Worm (Caenorhabditis elegans) whole organism, L3 larva: ENCODE measurements around the gene sup-10.

ENCODE experiments used
- egl-27 ChIP-seq: sonication (generic microtip); optimal IDR thresholded peaks from 4 replicates; lab custom pipeline; 2017; ENCODE audit warnings: missing biosample characterization, missing genetic modification reagents, missing genetic modification characterization
- fkh-10 ChIP-seq: sonication (generic microtip); optimal IDR thresholded peaks from 2 replicates; lab custom pipeline; 2017; ENCODE audit warnings: missing biosample characterization, missing genetic modification reagents, missing genetic modification characterization
- fos-1 ChIP-seq: fragments of 150-350 bp; optimal IDR thresholded peaks from 2 replicates; lab custom pipeline; 2014; ENCODE audit warnings: missing biosample characterization, missing genetic modification characterization
- jun-1 ChIP-seq: fragments of 150-350 bp; optimal IDR thresholded peaks from 2 replicates; lab custom pipeline; 2014; ENCODE audit warnings: missing biosample characterization, missing genetic modification reagents, missing genetic modification characterization
- mml-1 ChIP-seq: fragments of 150-350 bp; sonication (generic microtip); optimal IDR thresholded peaks from 3 replicates; lab custom pipeline; 2014; ENCODE audit warnings: missing biosample characterization, missing genetic modification characterization
- snpc-4 ChIP-seq: fragments of 150-350 bp; optimal IDR thresholded peaks from 2 replicates; lab custom pipeline; 2014; ENCODE audit warnings: missing biosample characterization, missing genetic modification characterization
- unc-62 ChIP-seq: fragments of 150-350 bp; sonication (generic microtip); optimal IDR thresholded peaks from 4 replicates; lab custom pipeline; 2014; ENCODE audit warnings: missing biosample characterization, missing genetic modification reagents, missing genetic modification characterization

DNA sequence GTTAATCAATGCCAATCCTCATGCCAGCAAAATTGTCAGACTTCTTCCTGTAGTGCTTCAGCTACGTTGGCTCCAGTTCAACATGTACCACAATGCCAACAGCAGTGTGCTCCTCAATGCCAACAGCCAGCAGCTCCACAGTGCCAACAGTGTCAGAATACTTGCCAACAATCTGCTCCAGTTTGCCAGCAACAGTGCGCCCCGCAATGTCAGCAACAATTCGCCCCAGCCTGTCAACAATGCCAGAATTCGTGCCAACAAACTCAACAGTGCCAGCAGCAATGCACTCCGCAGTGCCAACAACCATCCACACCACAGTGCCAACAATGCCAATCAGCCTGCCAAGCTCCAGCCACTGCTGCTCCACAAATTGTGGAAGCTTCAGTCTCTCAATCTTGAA is 25.6 kb downstream of the sup-10 start:
- no peak for TF ChIP-seq mml-1
- TF ChIP-seq snpc-4 (tag; lab: Kevin White, UChicago) = no peak
- no peak for TF ChIP-seq fos-1 (tag; lab: Kevin White, UChicago)
- TF ChIP-seq egl-27 (tag; lab: Kevin White, UChicago) = no peak
- TF ChIP-seq jun-1 (tag; lab: Kevin White, UChicago) = no peak
- TF ChIP-seq fkh-10 (GFP tag; lab: Kevin White, UChicago) = no peak
- no peak for TF ChIP-seq unc-62 (GFP tag; lab: Kevin White, UChicago)
